Fruit fly (Drosophila melanogaster): ENCODE measurements around the gene ush.

dm6 chr2L:507169-507568 lies 31.1 kb downstream of the ush start:
- TF ChIP-seq pad (GFP tag; optimal IDR thresholded peaks at IDR 0.05) (no peak), kay (GFP tag; ENCODE audit: borderline replicate concordance) (no peak), cnc (optimal IDR thresholded peaks at IDR 0.05) (no peak), CG33017 (tag; optimal IDR thresholded peaks at IDR 0.05) (no peak), CG11617 (GFP tag; optimal IDR thresholded peaks at IDR 0.05) (no peak), Mnt (GFP tag; optimal IDR thresholded peaks at IDR 0.05) (no peak), CG1620 (GFP tag; optimal IDR thresholded peaks at IDR 0.05) (no peak)

Data from whole organism, adult.